Worm (Caenorhabditis elegans) whole organism, late embryonic: Measurements from ENCODE around the gene str-206.
A peak's percentile ranks its signal among the peaks of the same experiment; 100 is the strongest.

Experiments used
- C08G9.2 ChIP-seq: sonication (generic microtip); optimal IDR thresholded peaks from 2 replicates; lab custom pipeline; 2016; ENCODE audit warnings: mild to moderate bottlenecking, missing genetic modification characterization, moderate library complexity, missing compliant biosample characterization
- T23F11.4 ChIP-seq: fragments of 200-800 bp; sonication (Bioruptor generic); optimal IDR thresholded peaks from 2 replicates; lab custom pipeline; 2018; ENCODE audit warnings: mild to moderate bottlenecking, missing genetic modification characterization, missing compliant biosample characterization
- ama-1 ChIP-seq: fragments of 150-350 bp; optimal IDR thresholded peaks from 2 replicates; lab custom pipeline; 2014
- ceh-14 ChIP-seq: sonication (generic microtip); optimal IDR thresholded peaks from 2 replicates; lab custom pipeline; 2016; ENCODE audit warnings: missing genotype, missing genetic modification characterization, missing compliant biosample characterization
- ceh-18 ChIP-seq: sonication (generic microtip); optimal IDR thresholded peaks from 2 replicates; lab custom pipeline; 2016; ENCODE audit warnings: missing genetic modification characterization, missing compliant biosample characterization
- ceh-2 ChIP-seq: sonication (generic microtip); optimal IDR thresholded peaks from 2 replicates; lab custom pipeline; 2016; ENCODE audit warnings: missing genotype, missing genetic modification characterization, missing compliant biosample characterization
- ceh-22 ChIP-seq: sonication (generic microtip); optimal IDR thresholded peaks from 2 replicates; lab custom pipeline; 2017; ENCODE audit warnings: missing biosample characterization, missing genetic modification characterization
- ceh-24 ChIP-seq: sonication (generic microtip); optimal IDR thresholded peaks from 2 replicates; lab custom pipeline; 2016; ENCODE audit warnings: mild to moderate bottlenecking, missing genetic modification characterization, missing compliant biosample characterization
- ceh-30 ChIP-seq: fragments of 150-350 bp; optimal IDR thresholded peaks from 2 replicates; lab custom pipeline; 2014; ENCODE audit warnings: missing biosample characterization, missing genetic modification characterization
- ceh-34 ChIP-seq: sonication (generic microtip); optimal IDR thresholded peaks from 2 replicates; lab custom pipeline; 2016; ENCODE audit warnings: mild to moderate bottlenecking, missing genetic modification characterization, missing compliant biosample characterization
- ceh-45 ChIP-seq: fragments of 200-800 bp; sonication (Bioruptor generic); IDR thresholded peaks from 2 replicates; pipeline ENCODE4 v1.3.6; 2022; ENCODE audit warnings: missing genetic modification reagents, missing genetic modification characterization, missing compliant biosample characterization
- ceh-48 ChIP-seq: sonication (generic microtip); optimal IDR thresholded peaks from 2 replicates; lab custom pipeline; 2016; ENCODE audit warnings: missing genetic modification characterization, inconsistent platforms, missing compliant biosample characterization
- ceh-6 ChIP-seq: fragments of 200-800 bp; sonication (Bioruptor generic); optimal IDR thresholded peaks from 2 replicates; lab custom pipeline; 2018; ENCODE audit warnings: mild to moderate bottlenecking, missing genetic modification characterization, missing compliant biosample characterization
- dmd-4 ChIP-seq: sonication (generic microtip); optimal IDR thresholded peaks from 2 replicates; lab custom pipeline; 2016; ENCODE audit warnings: borderline replicate concordance, missing genetic modification characterization, missing compliant biosample characterization
- elt-2 ChIP-seq: sonication (generic microtip); optimal IDR thresholded peaks from 2 replicates; lab custom pipeline; 2016; ENCODE audit warnings: missing genetic modification reagents, missing genetic modification characterization, missing compliant biosample characterization
- eyg-1 ChIP-seq: sonication (generic microtip); optimal IDR thresholded peaks from 2 replicates; lab custom pipeline; 2016; ENCODE audit warnings: missing genotype, missing genetic modification characterization, missing compliant biosample characterization
- gmeb-2 ChIP-seq: sonication (generic microtip); optimal IDR thresholded peaks from 2 replicates; lab custom pipeline; 2016; ENCODE audit warnings: missing genetic modification characterization, inconsistent platforms, missing compliant biosample characterization
- hlh-13 ChIP-seq: fragments of 200-800 bp; sonication (Bioruptor generic); optimal IDR thresholded peaks from 2 replicates; lab custom pipeline; 2018; ENCODE audit warnings: mild to moderate bottlenecking, missing genetic modification characterization, missing compliant biosample characterization
- hlh-30 ChIP-seq: sonication (generic microtip); optimal IDR thresholded peaks from 2 replicates; lab custom pipeline; 2017; ENCODE audit warnings: antibody characterized with exemption, missing genetic modification characterization, missing compliant biosample characterization; ENCODE audit not compliant: insufficient read depth
- hlh-6 ChIP-seq: sonication (generic microtip); optimal IDR thresholded peaks from 2 replicates; lab custom pipeline; 2016; ENCODE audit warnings: missing genotype, missing genetic modification characterization, missing compliant biosample characterization
- lim-6 ChIP-seq: sonication (generic microtip); optimal IDR thresholded peaks from 2 replicates; lab custom pipeline; 2016; ENCODE audit warnings: missing genetic modification characterization, missing compliant biosample characterization
- lin-11 ChIP-seq: fragments of 200-800 bp; sonication (Bioruptor generic); optimal IDR thresholded peaks from 2 replicates; lab custom pipeline; 2018; ENCODE audit warnings: mild to moderate bottlenecking, missing genetic modification characterization, missing compliant biosample characterization
- nfya-1 ChIP-seq: sonication (generic microtip); optimal IDR thresholded peaks from 2 replicates; lab custom pipeline; 2017; ENCODE audit warnings: missing genetic modification characterization, mild to moderate bottlenecking, missing compliant biosample characterization, antibody characterized with exemption, moderate library complexity
- nhr-11 ChIP-seq: fragments of 150-350 bp; optimal IDR thresholded peaks from 2 replicates; lab custom pipeline; 2014; ENCODE audit warnings: missing biosample characterization, missing genetic modification characterization
- npax-4 ChIP-seq: sonication (generic microtip); optimal IDR thresholded peaks from 2 replicates; lab custom pipeline; 2016; ENCODE audit warnings: missing genetic modification characterization, missing compliant biosample characterization
- odd-2 ChIP-seq: sonication (generic microtip); optimal IDR thresholded peaks from 2 replicates; lab custom pipeline; 2017; ENCODE audit warnings: antibody characterized with exemption, mild to moderate bottlenecking, missing genetic modification characterization, missing compliant biosample characterization
- pag-3 ChIP-seq: sonication (generic microtip); optimal IDR thresholded peaks from 2 replicates; lab custom pipeline; 2016; ENCODE audit warnings: missing compliant biosample characterization, missing genetic modification characterization, borderline replicate concordance
- pat-9 ChIP-seq: fragments of 200-800 bp; sonication (Bioruptor generic); optimal IDR thresholded peaks from 2 replicates; lab custom pipeline; 2018; ENCODE audit warnings: mild to moderate bottlenecking, missing genetic modification characterization, moderate library complexity, missing compliant biosample characterization
- pha-2 ChIP-seq: sonication (generic microtip); optimal IDR thresholded peaks from 2 replicates; lab custom pipeline; 2017; ENCODE audit warnings: mild to moderate bottlenecking, missing genetic modification characterization, missing compliant biosample characterization
- pqm-1 ChIP-seq: sonication (generic microtip); optimal IDR thresholded peaks from 2 replicates; lab custom pipeline; 2016; ENCODE audit warnings: missing genetic modification characterization, missing compliant biosample characterization
- pros-1 ChIP-seq: fragments of 150-350 bp; optimal IDR thresholded peaks from 2 replicates; lab custom pipeline; 2014; ENCODE audit warnings: missing biosample characterization, missing genetic modification reagents, missing genetic modification characterization
- ref-2 ChIP-seq: sonication (generic microtip); optimal IDR thresholded peaks from 2 replicates; lab custom pipeline; 2016; ENCODE audit warnings: missing genetic modification characterization, missing compliant biosample characterization
- rnt-1 ChIP-seq: sonication (generic microtip); optimal IDR thresholded peaks from 2 replicates; lab custom pipeline; 2016; ENCODE audit warnings: missing genetic modification characterization, missing compliant biosample characterization
- sox-2 ChIP-seq: fragments of 200-800 bp; sonication (Bioruptor generic); IDR thresholded peaks from 2 replicates; pipeline ENCODE4 v1.3.6; 2022; ENCODE audit warnings: missing genetic modification reagents, missing genetic modification characterization, missing compliant biosample characterization
- syd-9 ChIP-seq: sonication (generic microtip); optimal IDR thresholded peaks from 2 replicates; lab custom pipeline; 2016; ENCODE audit warnings: mild to moderate bottlenecking, missing genetic modification characterization, moderate library complexity, missing compliant biosample characterization
- tbx-2 ChIP-seq: sonication (generic microtip); optimal IDR thresholded peaks from 2 replicates; lab custom pipeline; 2016; ENCODE audit warnings: missing genetic modification characterization, missing compliant biosample characterization
- unc-3 ChIP-seq, 2 experiments: fragments of 200-800 bp in 1 of 2; sonication (Bioruptor generic) in 1 of 2; sonication (generic microtip) in 1 of 2; conservative IDR thresholded peaks in 1 of 2; optimal IDR thresholded peaks in 1 of 2; 2 replicates each; pipeline versions ENCODE4 v1.3.6 to Lab custom; 2016 to 2022; ENCODE audit warnings: missing compliant biosample characterization in 2 of 2, missing genetic modification characterization in 2 of 2, missing genetic modification reagents in 1 of 2
- unc-86 ChIP-seq: sonication (generic microtip); optimal IDR thresholded peaks from 2 replicates; lab custom pipeline; 2016; ENCODE audit warnings: missing genetic modification characterization, missing compliant biosample characterization
- zip-5 ChIP-seq: sonication (generic microtip); optimal IDR thresholded peaks from 2 replicates; lab custom pipeline; 2016; ENCODE audit warnings: missing genetic modification characterization, missing compliant biosample characterization
- ztf-16 ChIP-seq: sonication (generic microtip); optimal IDR thresholded peaks from 2 replicates; lab custom pipeline; 2017; ENCODE audit warnings: missing genetic modification characterization, missing compliant biosample characterization

Gene str-206

ce11 chrV:6222171-6222733 lies 4.3 kb downstream of the str-206 start:
- TF ChIP-seq lim-6 (tag; lab: Kevin White, UChicago) (no peak), hlh-13 (GFP tag; lab: Kevin White, UChicago) (peak; percentile 52), pqm-1 (no peak), C08G9.2 (peak; percentile 13), dmd-4 (tag; lab: Kevin White, UChicago) (peak; percentile 36)

DNA sequence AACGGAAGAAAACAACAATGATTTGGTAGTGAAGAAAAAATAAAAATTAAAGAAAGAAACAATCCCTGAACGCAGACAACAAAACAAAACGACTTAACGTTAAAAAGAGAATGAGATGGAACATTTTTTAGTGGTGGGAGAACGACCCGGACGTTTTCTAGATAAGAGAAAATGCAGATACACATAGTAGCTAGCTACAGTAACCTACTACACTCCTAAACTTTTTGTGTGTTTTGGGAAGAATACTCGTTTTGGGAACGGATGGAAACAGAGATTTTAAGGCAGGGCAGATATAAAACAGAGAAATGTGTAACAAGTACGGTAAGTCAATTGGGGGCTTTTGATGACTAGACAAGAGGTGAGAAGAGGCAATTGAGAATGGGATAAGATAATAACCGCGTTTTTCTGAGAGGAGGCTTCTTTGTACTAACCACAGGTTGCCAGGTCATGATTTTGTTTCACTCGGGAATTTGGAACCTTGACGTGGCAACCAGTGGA lies 4.9 kb downstream of the str-206 start:
- no peak for TF ChIP-seq ceh-45 (GFP tag; lab: Robert Waterston, UW)
- no peak for TF ChIP-seq ztf-16
- TF ChIP-seq unc-3 (GFP tag; conservative IDR thresholded peaks at IDR 0.05; lab: Robert Waterston, UW) = no peak
- TF ChIP-seq unc-3 (tag; optimal IDR thresholded peaks at IDR 0.05; lab: Kevin White, UChicago) = no peak
- TF ChIP-seq ceh-22 (tag; lab: Kevin White, UChicago) = no peak
- TF ChIP-seq syd-9 (tag; lab: Kevin White, UChicago) = no peak
- no peak for TF ChIP-seq nfya-1 (tag; lab: Kevin White, UChicago)

ce11 chrV:6223315-6224018 lies 5.5 kb downstream of the str-206 start:
- no peak for TF ChIP-seq hlh-30 (tag; lab: Kevin White, UChicago)
- TF ChIP-seq pat-9 (tag; lab: Kevin White, UChicago) = no peak
- TF ChIP-seq pqm-1 = no peak
- no peak for TF ChIP-seq ceh-2 (tag; lab: Kevin White, UChicago)

ce11 chrV:6224019-6224335 lies 6.0 kb downstream of the str-206 start:
- no peak for TF ChIP-seq ceh-48
- no peak for TF ChIP-seq ztf-16
- no peak for TF ChIP-seq eyg-1 (tag; lab: Kevin White, UChicago)
- TF ChIP-seq rnt-1 (tag; lab: Kevin White, UChicago) = no peak
- no peak for TF ChIP-seq T23F11.4 (GFP tag; lab: Kevin White, UChicago)
- no peak for TF ChIP-seq C08G9.2
- no peak for TF ChIP-seq pqm-1
- TF ChIP-seq hlh-13 (GFP tag; lab: Kevin White, UChicago) = no peak
- TF ChIP-seq, all 69 proteins: peak for 0

ce11 chrV:6224494-6224959 lies 6.6 kb downstream of the str-206 start:
- TF ChIP-seq nfya-1 (tag; lab: Kevin White, UChicago) (peak; percentile 91), ref-2 (tag; lab: Kevin White, UChicago) (peak; percentile 67), lin-11 (no peak), nhr-11 (tag; lab: Kevin White, UChicago) (no peak), ceh-45 (GFP tag; lab: Robert Waterston, UW) (0 out of 2 replicates have a peak, but pooled peaks have one; percentile 17), unc-86 (peak; percentile 26), hlh-13 (GFP tag; lab: Kevin White, UChicago) (no peak), pag-3 (tag; lab: Kevin White, UChicago) (no peak), sox-2 (GFP tag; lab: Robert Waterston, UW) (no peak), rnt-1 (tag; lab: Kevin White, UChicago) (peak; percentile 81), tbx-2 (tag; lab: Kevin White, UChicago) (peak; percentile 80), elt-2 (tag; lab: Kevin White, UChicago) (peak; percentile 72), ceh-30 (tag; lab: Kevin White, UChicago) (peak; percentile 46), npax-4 (tag; lab: Kevin White, UChicago) (peak; percentile 33), zip-5 (tag; lab: Kevin White, UChicago) (no peak), unc-3 (GFP tag; conservative IDR thresholded peaks at IDR 0.05; lab: Robert Waterston, UW) (peak; percentile 20; the same call in 1 of the 2 replicates), unc-3 (tag; optimal IDR thresholded peaks at IDR 0.05; lab: Kevin White, UChicago) (peak; percentile 75), syd-9 (tag; lab: Kevin White, UChicago) (no peak), dmd-4 (tag; lab: Kevin White, UChicago) (no peak), ceh-18 (peak; percentile 92), ceh-2 (tag; lab: Kevin White, UChicago) (peak; percentile 41), ceh-34 (tag; lab: Kevin White, UChicago) (peak; percentile 48), ama-1 (lab: Kevin White, UChicago) (peak; percentile 59), T23F11.4 (GFP tag; lab: Kevin White, UChicago) (no peak), ceh-24 (tag; lab: Kevin White, UChicago) (no peak), pros-1 (tag; lab: Kevin White, UChicago) (peak; percentile 95), gmeb-2 (tag; lab: Kevin White, UChicago) (no peak), C08G9.2 (no peak), ceh-14 (tag; lab: Kevin White, UChicago) (peak; percentile 58), ceh-6 (GFP tag; lab: Kevin White, UChicago) (peak; percentile 39), hlh-6 (tag; lab: Kevin White, UChicago) (no peak), pha-2 (tag; lab: Kevin White, UChicago) (peak; percentile 12), odd-2 (no peak)
